Worm (Caenorhabditis elegans): ENCODE data around the gene ZK809.1.

The ZK809.1 gene

DNA sequence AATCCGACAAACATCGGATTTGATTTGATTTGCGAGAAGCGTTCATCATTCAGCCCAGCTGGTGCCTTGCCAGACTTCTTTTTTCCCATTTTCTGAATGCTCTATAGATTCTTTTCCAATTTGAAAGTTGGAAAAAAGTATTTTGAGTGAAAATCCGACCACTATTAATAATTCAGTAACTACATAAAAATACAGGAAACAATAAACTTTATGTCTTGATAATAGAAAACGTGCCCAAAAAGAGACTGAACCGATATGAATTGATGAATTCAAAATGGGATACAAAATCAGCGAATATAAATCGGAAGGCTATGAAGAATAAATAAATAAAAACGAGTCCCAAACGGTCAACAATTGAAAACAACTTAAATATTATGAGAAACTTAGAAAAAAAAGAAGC is 10.2 kb upstream of the ZK809.1 start, which contains the start of gene F58B3.4:
TSS of gene F58B3.4 (minus strand) at position 101 of the 400 bp plus-strand sequence.
- TF ChIP-seq ztf-23 (GFP tag; IDR thresholded peaks at IDR 0.05) (no peak), cog-1 (tag; optimal IDR thresholded peaks at IDR 0.05) (no peak), tab-1 (GFP tag; IDR thresholded peaks at IDR 0.05) (no peak), klf-2 (GFP tag; conservative IDR thresholded peaks at IDR 0.05) (no peak), flt-1 (GFP tag; IDR thresholded peaks at IDR 0.05) (no peak), ztf-29 (GFP tag; IDR thresholded peaks at IDR 0.05) (no peak), med-1 (GFP tag; optimal IDR thresholded peaks at IDR 0.05; ENCODE audit: insufficient read depth) (no peak), T22C8.4 (GFP tag; IDR thresholded peaks at IDR 0.05) (no peak), ref-1 (GFP tag; conservative IDR thresholded peaks at IDR 0.05) (no peak)

DNA sequence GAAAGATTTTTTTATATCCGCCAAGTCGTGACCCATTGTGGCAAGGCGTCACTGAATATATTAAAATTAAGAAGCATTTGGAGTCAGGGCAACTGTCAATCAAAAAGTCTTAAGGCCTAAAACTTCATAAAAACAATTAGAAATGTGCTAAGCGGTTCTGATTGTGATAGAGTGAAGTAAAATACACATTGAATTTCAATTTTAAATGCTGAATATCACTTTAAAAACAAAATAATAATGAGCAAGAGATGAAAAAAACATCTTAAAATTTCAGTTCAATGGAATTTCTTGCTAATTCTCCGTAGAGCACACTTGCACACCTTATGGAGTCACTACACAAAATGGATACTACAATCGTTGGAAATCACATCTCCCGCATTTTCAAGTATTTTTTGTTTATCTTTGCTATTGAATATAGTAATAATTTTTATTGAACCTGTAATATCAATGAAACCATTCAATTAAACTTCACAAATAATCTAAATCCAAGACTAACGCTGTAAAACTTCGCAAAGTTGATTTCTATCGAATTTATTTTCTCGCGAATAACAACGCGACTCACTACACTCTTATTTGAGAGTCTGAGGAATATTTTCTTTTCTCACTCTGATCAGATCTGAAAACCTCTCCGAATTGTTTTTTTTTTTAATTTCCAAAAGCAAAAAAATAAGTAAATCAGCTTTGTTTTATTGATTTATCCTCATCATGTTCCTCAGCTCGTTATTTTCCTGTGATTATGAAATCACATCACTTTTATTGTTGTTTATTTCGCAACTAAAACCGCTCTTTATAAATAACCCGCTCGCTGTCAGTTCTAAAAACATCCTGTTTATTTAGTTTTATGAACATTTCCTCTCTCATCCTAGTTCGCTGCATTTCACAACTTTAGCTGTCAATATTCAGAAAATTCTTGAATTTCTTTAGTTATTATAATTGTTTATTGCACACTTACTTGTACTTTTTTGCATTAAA is 6.2 kb upstream of the ZK809.1 start, which contains the start of gene mars-1:
TSS of gene mars-1 (minus strand) at position 51 of the 972 bp plus-strand sequence.
- TF ChIP-seq med-1 (GFP tag; optimal IDR thresholded peaks at IDR 0.05; ENCODE audit: insufficient read depth) (no peak), flt-1 (GFP tag; IDR thresholded peaks at IDR 0.05) (peak; percentile 81), ztf-23 (GFP tag; IDR thresholded peaks at IDR 0.05) (peak; percentile 52; the same call in 1 of the 2 replicates), cog-1 (tag; optimal IDR thresholded peaks at IDR 0.05) (no peak), T22C8.4 (GFP tag; IDR thresholded peaks at IDR 0.05) (no peak), ztf-29 (GFP tag; IDR thresholded peaks at IDR 0.05) (no peak), tab-1 (GFP tag; IDR thresholded peaks at IDR 0.05) (no peak), klf-2 (GFP tag; conservative IDR thresholded peaks at IDR 0.05) (no peak)

DNA sequence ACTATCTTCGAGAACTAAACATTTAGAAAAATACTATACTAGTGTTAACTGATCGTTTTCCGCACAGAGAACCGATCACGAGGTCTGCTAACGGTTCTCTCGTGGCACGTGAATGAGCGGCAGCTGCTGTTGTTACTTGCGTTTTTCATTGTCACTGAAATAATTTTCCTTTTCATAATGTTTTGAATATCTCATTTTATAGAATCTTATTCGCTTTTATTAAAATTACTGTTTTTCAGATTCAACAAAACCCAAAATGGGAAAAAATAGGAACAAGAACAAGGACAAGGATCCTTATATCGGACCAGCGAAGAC is 5.5 kb upstream of the ZK809.1 start, which contains the start of gene F58B3.6:
TSS of gene F58B3.6 (plus strand) at position 240 of the 315 bp plus-strand sequence.
- no peak for TF ChIP-seq flt-1 (GFP tag; IDR thresholded peaks at IDR 0.05)
- TF ChIP-seq klf-2 (GFP tag; conservative IDR thresholded peaks at IDR 0.05): no peak
- TF ChIP-seq T22C8.4 (GFP tag; IDR thresholded peaks at IDR 0.05): no peak
- TF ChIP-seq ztf-23 (GFP tag; IDR thresholded peaks at IDR 0.05): no peak
- TF ChIP-seq cog-1 (tag; optimal IDR thresholded peaks at IDR 0.05): no peak
- TF ChIP-seq ztf-29 (GFP tag; IDR thresholded peaks at IDR 0.05): no peak
- TF ChIP-seq ref-1 (GFP tag; conservative IDR thresholded peaks at IDR 0.05): no peak

DNA sequence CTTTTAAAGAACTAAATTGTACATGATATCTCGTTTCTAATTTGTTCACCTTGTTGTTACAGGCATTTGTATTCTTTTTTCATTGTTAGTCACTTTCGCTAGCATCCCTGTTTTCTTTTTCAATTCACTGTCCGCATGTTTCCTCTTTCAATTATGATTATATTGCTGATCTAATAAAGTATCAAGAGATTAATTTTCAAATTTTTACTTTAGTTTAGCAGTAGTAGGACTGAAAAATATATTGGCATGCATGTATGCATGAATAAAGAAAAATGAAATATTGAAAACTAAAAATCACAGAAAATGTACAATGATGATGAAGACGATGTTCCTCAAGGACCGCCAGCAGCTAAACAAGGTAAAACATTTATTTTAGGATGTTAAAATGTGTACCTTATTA is 3.9 kb upstream of the ZK809.1 start, which contains the start of gene rbm-17:
TSS of gene rbm-17 (plus strand) at position 301 of the 400 bp plus-strand sequence.
- TF ChIP-seq ztf-23 (GFP tag; IDR thresholded peaks at IDR 0.05) (no peak), cog-1 (tag; optimal IDR thresholded peaks at IDR 0.05) (no peak), T22C8.4 (GFP tag; IDR thresholded peaks at IDR 0.05) (no peak), flt-1 (GFP tag; IDR thresholded peaks at IDR 0.05) (no peak), med-1 (GFP tag; optimal IDR thresholded peaks at IDR 0.05; ENCODE audit: insufficient read depth) (no peak), ztf-29 (GFP tag; IDR thresholded peaks at IDR 0.05) (no peak), ref-1 (GFP tag; conservative IDR thresholded peaks at IDR 0.05) (no peak), tab-1 (GFP tag; IDR thresholded peaks at IDR 0.05) (no peak), klf-2 (GFP tag; conservative IDR thresholded peaks at IDR 0.05) (no peak)

DNA sequence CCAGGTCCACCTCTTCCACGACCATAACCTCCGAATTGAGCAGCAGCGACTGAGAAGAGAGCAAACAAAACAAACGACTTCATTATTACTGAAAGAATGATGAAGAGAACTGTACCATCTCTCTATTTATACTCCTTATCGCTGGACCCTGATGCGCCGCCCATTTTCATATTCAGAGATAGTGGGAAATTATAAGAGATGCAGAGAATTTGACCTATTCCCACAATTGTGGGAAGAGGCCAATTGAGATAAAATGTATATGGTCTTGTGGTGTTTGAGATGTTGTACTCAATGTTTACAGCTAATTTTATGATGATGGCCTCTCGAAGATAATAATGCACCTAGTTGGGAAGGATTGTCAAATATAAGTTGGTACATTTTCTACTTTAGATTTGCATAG is 987 bp upstream of the ZK809.1 start, which contains the start of gene ttr-50:
TSS of gene ttr-50 (minus strand) at position 101 of the 400 bp plus-strand sequence.
- no peak for TF ChIP-seq ref-1 (GFP tag; conservative IDR thresholded peaks at IDR 0.05)
- no peak for TF ChIP-seq med-1 (GFP tag; optimal IDR thresholded peaks at IDR 0.05; ENCODE audit: insufficient read depth)
- TF ChIP-seq T22C8.4 (GFP tag; IDR thresholded peaks at IDR 0.05): no peak
- TF ChIP-seq klf-2 (GFP tag; conservative IDR thresholded peaks at IDR 0.05): no peak
- no peak for TF ChIP-seq cog-1 (tag; optimal IDR thresholded peaks at IDR 0.05)
- TF ChIP-seq flt-1 (GFP tag; IDR thresholded peaks at IDR 0.05): no peak
- TF ChIP-seq ztf-23 (GFP tag; IDR thresholded peaks at IDR 0.05): no peak
- TF ChIP-seq tab-1 (GFP tag; IDR thresholded peaks at IDR 0.05): no peak
- no peak for TF ChIP-seq ztf-29 (GFP tag; IDR thresholded peaks at IDR 0.05)

DNA sequence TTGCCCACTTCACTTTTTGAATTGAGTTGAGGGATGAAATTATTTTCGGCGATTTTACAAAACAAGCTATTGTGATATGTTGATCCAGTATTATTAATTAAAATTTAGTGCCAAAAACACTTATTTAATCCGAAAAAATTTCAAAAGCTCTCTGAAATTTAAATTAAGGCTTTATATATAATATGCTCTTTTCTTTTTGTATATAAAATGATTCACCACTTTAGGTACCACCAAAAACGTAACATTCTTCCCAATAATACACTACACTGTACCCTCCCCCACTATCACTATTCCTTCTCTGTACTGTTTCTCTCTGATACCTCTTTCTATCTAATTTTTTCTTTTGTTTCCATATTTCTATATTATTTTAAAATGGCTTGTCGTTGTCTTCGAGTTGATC is 1.9 kb downstream of the ZK809.1 start, which contains the start of gene prx-2:
TSS of gene prx-2 (plus strand) at position 301 of the 400 bp plus-strand sequence.
- TF ChIP-seq ztf-23 (GFP tag; IDR thresholded peaks at IDR 0.05) (no peak), tab-1 (GFP tag; IDR thresholded peaks at IDR 0.05) (no peak), ztf-29 (GFP tag; IDR thresholded peaks at IDR 0.05) (no peak), klf-2 (GFP tag; conservative IDR thresholded peaks at IDR 0.05) (no peak), ref-1 (GFP tag; conservative IDR thresholded peaks at IDR 0.05) (no peak), med-1 (GFP tag; optimal IDR thresholded peaks at IDR 0.05; ENCODE audit: insufficient read depth) (no peak), T22C8.4 (GFP tag; IDR thresholded peaks at IDR 0.05) (no peak), cog-1 (tag; optimal IDR thresholded peaks at IDR 0.05) (no peak), flt-1 (GFP tag; IDR thresholded peaks at IDR 0.05) (no peak)

DNA sequence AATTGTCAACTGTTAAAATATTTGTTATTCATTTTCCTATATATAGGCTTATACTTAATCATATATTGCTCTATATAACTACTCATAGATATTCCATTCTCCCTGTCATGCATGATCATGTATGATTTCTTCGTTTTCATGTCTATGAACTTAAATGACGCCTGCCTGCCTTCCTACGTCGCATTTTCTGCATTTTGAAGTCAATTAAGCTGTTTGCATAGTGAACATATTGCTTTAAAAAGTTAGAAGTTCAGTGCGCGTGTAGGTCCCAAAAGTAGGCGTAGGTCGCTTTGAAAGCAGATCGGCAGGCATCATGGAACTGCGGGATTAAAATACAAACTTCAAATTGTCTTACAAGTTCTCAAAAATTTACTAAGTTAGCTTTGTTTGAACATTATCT is 2.8 kb downstream of the ZK809.1 start:
- TF ChIP-seq ref-1 (GFP tag; conservative IDR thresholded peaks at IDR 0.05) (no peak), tab-1 (GFP tag; IDR thresholded peaks at IDR 0.05) (no peak), ztf-23 (GFP tag; IDR thresholded peaks at IDR 0.05) (no peak)

DNA sequence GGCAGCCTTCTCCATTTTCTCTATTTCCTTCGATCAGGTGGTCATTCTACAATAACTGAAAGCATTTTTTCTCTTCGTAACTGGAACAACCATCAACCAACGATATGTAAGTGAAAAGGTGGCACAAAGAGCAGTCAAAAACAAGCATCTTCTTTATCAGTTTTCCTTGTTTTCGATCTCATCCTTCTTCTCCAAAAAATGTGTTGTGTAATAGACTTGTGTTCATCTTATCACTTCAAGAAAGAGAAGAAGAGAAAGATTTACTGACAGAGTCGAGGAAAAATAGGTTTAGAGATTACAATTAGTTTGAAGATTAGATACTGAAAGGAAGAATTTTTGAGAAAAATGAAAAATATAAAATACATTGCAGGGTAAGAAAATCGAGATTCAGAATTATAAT is 3.5 kb downstream of the ZK809.1 start:
- TF ChIP-seq T22C8.4 (GFP tag; IDR thresholded peaks at IDR 0.05): no peak
- TF ChIP-seq ref-1 (GFP tag; conservative IDR thresholded peaks at IDR 0.05): no peak
- no peak for TF ChIP-seq ztf-29 (GFP tag; IDR thresholded peaks at IDR 0.05)
- TF ChIP-seq tab-1 (GFP tag; IDR thresholded peaks at IDR 0.05): no peak
- no peak for TF ChIP-seq flt-1 (GFP tag; IDR thresholded peaks at IDR 0.05)
- TF ChIP-seq ztf-23 (GFP tag; IDR thresholded peaks at IDR 0.05): no peak
- no peak for TF ChIP-seq cog-1 (tag; optimal IDR thresholded peaks at IDR 0.05)
- no peak for TF ChIP-seq med-1 (GFP tag; optimal IDR thresholded peaks at IDR 0.05; ENCODE audit: insufficient read depth)
- no peak for TF ChIP-seq klf-2 (GFP tag; conservative IDR thresholded peaks at IDR 0.05)

DNA sequence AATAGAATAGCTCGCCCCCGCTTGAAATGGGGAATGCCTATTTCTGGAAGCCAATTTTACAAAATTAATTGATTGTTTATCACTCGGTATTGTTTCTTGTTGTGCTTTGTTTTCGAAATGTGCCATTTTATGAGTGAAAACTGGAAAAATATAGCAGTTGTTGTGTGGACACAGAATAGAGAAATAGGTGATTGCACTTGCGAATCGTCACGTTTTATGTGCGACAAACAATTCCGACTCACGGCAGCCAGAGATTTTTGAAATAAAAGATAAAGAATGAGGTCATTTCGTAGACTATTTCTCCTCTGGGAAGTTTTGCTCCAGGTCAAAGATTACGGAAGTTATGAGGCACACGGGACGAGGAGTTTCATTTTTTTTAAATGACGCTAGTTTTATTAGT is 5.0 kb downstream of the ZK809.1 start:
- TF ChIP-seq med-1 (GFP tag; optimal IDR thresholded peaks at IDR 0.05; ENCODE audit: insufficient read depth): no peak
- TF ChIP-seq klf-2 (GFP tag; conservative IDR thresholded peaks at IDR 0.05): no peak
- no peak for TF ChIP-seq flt-1 (GFP tag; IDR thresholded peaks at IDR 0.05)
- TF ChIP-seq ztf-29 (GFP tag; IDR thresholded peaks at IDR 0.05): no peak
- no peak for TF ChIP-seq tab-1 (GFP tag; IDR thresholded peaks at IDR 0.05)
- TF ChIP-seq cog-1 (tag; optimal IDR thresholded peaks at IDR 0.05): no peak
- TF ChIP-seq ztf-23 (GFP tag; IDR thresholded peaks at IDR 0.05): no peak
- TF ChIP-seq ref-1 (GFP tag; conservative IDR thresholded peaks at IDR 0.05): no peak
- no peak for TF ChIP-seq T22C8.4 (GFP tag; IDR thresholded peaks at IDR 0.05)
